Fruit fly (Drosophila melanogaster) whole organism, embryonic: Measurements from ENCODE around the gene CG10804.
A peak's percentile ranks its signal among the peaks of the same experiment; 100 is the strongest.

ENCODE experiments used
- CG10147 ChIP-seq: fragments of 200-800 bp; sonication (Bioruptor generic); optimal IDR thresholded peaks from 2 replicates; lab custom pipeline; 2019; ENCODE audit warnings: missing biosample characterization, mild to moderate bottlenecking, missing genetic modification characterization, moderate library complexity
- CG10431 ChIP-seq: fragments of 200-800 bp; sonication (Bioruptor generic); optimal IDR thresholded peaks from 3 replicates; lab custom pipeline; 2018; ENCODE audit warnings: missing biosample characterization, mild to moderate bottlenecking, missing genetic modification characterization
- CG11696 ChIP-seq: fragments of 200-800 bp; sonication (Bioruptor generic); IDR thresholded peaks from 2 replicates; pipeline ENCODE4 v1.3.6; 2022; ENCODE audit warnings: missing biosample characterization, missing genetic modification characterization
- CG12071 ChIP-seq: fragments of 200-800 bp; sonication (Bioruptor generic); optimal IDR thresholded peaks from 3 replicates; lab custom pipeline; 2018; ENCODE audit warnings: missing biosample characterization, mild to moderate bottlenecking, missing genetic modification characterization
- CG12219 ChIP-seq: fragments of 200-800 bp; sonication (Bioruptor generic); optimal IDR thresholded peaks from 3 replicates; lab custom pipeline; 2018; ENCODE audit warnings: missing biosample characterization, mild to moderate bottlenecking, missing genetic modification characterization
- CG13296 ChIP-seq: fragments of 200-800 bp; sonication (Bioruptor generic); optimal IDR thresholded peaks from 3 replicates; lab custom pipeline; 2018; ENCODE audit warnings: missing biosample characterization, mild to moderate bottlenecking, missing genetic modification characterization
- CG14050 ChIP-seq: fragments of 200-800 bp; sonication (Bioruptor generic); IDR thresholded peaks from 3 replicates; pipeline ENCODE4 v1.3.6; 2022; ENCODE audit warnings: missing biosample characterization, missing genetic modification characterization
- CG14710 ChIP-seq: fragments of 200-800 bp; sonication (Bioruptor generic); optimal IDR thresholded peaks from 3 replicates; lab custom pipeline; 2019; ENCODE audit warnings: missing biosample characterization, mild to moderate bottlenecking, missing genetic modification characterization, moderate library complexity
- CG1602 ChIP-seq: fragments of 200-800 bp; sonication (Bioruptor generic); optimal IDR thresholded peaks from 3 replicates; lab custom pipeline; 2016; ENCODE audit warnings: missing biosample characterization, missing genetic modification characterization
- CG1603 ChIP-seq: fragments of 200-800 bp; sonication (Bioruptor generic); optimal IDR thresholded peaks from 2 replicates; lab custom pipeline; 2019; ENCODE audit warnings: missing biosample characterization, mild to moderate bottlenecking, missing genetic modification characterization, moderate library complexity
- CG16815 ChIP-seq: fragments of 200-800 bp; sonication (Bioruptor generic); optimal IDR thresholded peaks from 3 replicates; lab custom pipeline; 2017; ENCODE audit warnings: missing biosample characterization, mild to moderate bottlenecking, missing genetic modification characterization
- CG2120 ChIP-seq: fragments of 200-800 bp; sonication (Bioruptor generic); optimal IDR thresholded peaks from 3 replicates; lab custom pipeline; 2016; ENCODE audit warnings: missing biosample characterization, missing genetic modification characterization
- CG2199 ChIP-seq: fragments of 200-800 bp; sonication (Bioruptor generic); IDR thresholded peaks from 3 replicates; pipeline ENCODE4 v1.3.6; 2022; ENCODE audit warnings: missing biosample characterization, missing genetic modification characterization
- CG2889 ChIP-seq: fragments of 200-800 bp; sonication (Bioruptor generic); IDR thresholded peaks from 3 replicates; pipeline ENCODE4 v1.3.6; 2022; ENCODE audit warnings: missing biosample characterization, missing genetic modification characterization
- CG3065 ChIP-seq: fragments of 200-800 bp; sonication (Bioruptor generic); optimal IDR thresholded peaks from 2 replicates; lab custom pipeline; 2016; ENCODE audit warnings: missing biosample characterization, missing genetic modification characterization
- CG31224 ChIP-seq: fragments of 200-800 bp; sonication (Bioruptor generic); IDR thresholded peaks from 2 replicates; pipeline ENCODE4 v1.3.6; 2022; ENCODE audit warnings: missing biosample characterization, missing genetic modification characterization
- CG31365 ChIP-seq: fragments of 200-800 bp; sonication (Bioruptor generic); optimal IDR thresholded peaks from 2 replicates; lab custom pipeline; 2018; ENCODE audit warnings: missing biosample characterization, mild to moderate bottlenecking, missing genetic modification characterization
- CG32767 ChIP-seq: fragments of 200-800 bp; sonication (Bioruptor generic); IDR thresholded peaks from 2 replicates; pipeline ENCODE4 v1.3.6; 2022; ENCODE audit warnings: missing biosample characterization, missing genetic modification characterization
- CG3407 ChIP-seq: fragments of 200-800 bp; sonication (Bioruptor generic); optimal IDR thresholded peaks from 2 replicates; lab custom pipeline; 2018; ENCODE audit warnings: missing biosample characterization, mild to moderate bottlenecking, missing genetic modification characterization
- CG43689 ChIP-seq: fragments of 200-800 bp; sonication (Bioruptor generic); IDR thresholded peaks from 2 replicates; pipeline ENCODE4 v1.3.6; 2022; ENCODE audit warnings: missing biosample characterization, missing genetic modification characterization
- CG4707 ChIP-seq: fragments of 200-800 bp; sonication (Bioruptor generic); optimal IDR thresholded peaks from 2 replicates; lab custom pipeline; 2018; ENCODE audit warnings: missing biosample characterization, mild to moderate bottlenecking, missing genetic modification characterization, moderate library complexity
- CG7372 ChIP-seq: fragments of 200-800 bp; sonication (Bioruptor generic); IDR thresholded peaks from 2 replicates; pipeline ENCODE4 v1.3.6; 2022; ENCODE audit warnings: missing biosample characterization, missing genetic modification characterization
- CG8765 ChIP-seq: fragments of 200-800 bp; sonication (Bioruptor generic); IDR thresholded peaks from 2 replicates; pipeline ENCODE4 v1.3.6; 2022; ENCODE audit warnings: missing biosample characterization, missing genetic modification characterization
- CG9727 ChIP-seq: fragments of 200-800 bp; sonication (Bioruptor generic); optimal IDR thresholded peaks from 3 replicates; lab custom pipeline; 2017; ENCODE audit warnings: missing biosample characterization, mild to moderate bottlenecking, missing genetic modification characterization
- Camta ChIP-seq: fragments of 200-800 bp; sonication (Bioruptor generic); optimal IDR thresholded peaks from 2 replicates; lab custom pipeline; 2016; ENCODE audit warnings: missing biosample characterization, missing genetic modification characterization
- D19A ChIP-seq: fragments of 200-800 bp; optimal IDR thresholded peaks from 3 replicates; lab custom pipeline; 2019; ENCODE audit warnings: missing biosample characterization, mild to moderate bottlenecking, missing genetic modification characterization, moderate library complexity
- Dbx ChIP-seq: fragments of 200-800 bp; sonication (Bioruptor generic); IDR thresholded peaks from 3 replicates; pipeline ENCODE4 v1.3.6; 2022; ENCODE audit warnings: missing biosample characterization, missing genetic modification characterization
- Dip2 ChIP-seq: fragments of 200-800 bp; sonication (Bioruptor generic); IDR thresholded peaks from 2 replicates; pipeline ENCODE4 v1.3.6; 2022; ENCODE audit warnings: missing biosample characterization, missing genetic modification characterization
- Ets65A ChIP-seq: fragments of 200-800 bp; sonication (Bioruptor generic); peaks from one replicate; lab custom pipeline; 2016; ENCODE audit warnings: missing biosample characterization, missing genetic modification characterization
- NC2β ChIP-seq: fragments of 200-800 bp; sonication (Bioruptor generic); optimal IDR thresholded peaks from 2 replicates; lab custom pipeline; 2016; ENCODE audit warnings: missing biosample characterization, missing genetic modification characterization
- Neu2 ChIP-seq: fragments of 200-800 bp; sonication (Bioruptor generic); optimal IDR thresholded peaks from 3 replicates; lab custom pipeline; 2016; ENCODE audit warnings: missing biosample characterization, missing genetic modification characterization, borderline replicate concordance
- Nf-YB ChIP-seq: fragments of 200-800 bp; sonication (Bioruptor generic); optimal IDR thresholded peaks from 3 replicates; lab custom pipeline; 2019; ENCODE audit warnings: missing biosample characterization, mild to moderate bottlenecking, missing genetic modification characterization, moderate library complexity
- Optix ChIP-seq: fragments of 200-800 bp; sonication (Bioruptor generic); IDR thresholded peaks from 3 replicates; pipeline ENCODE4 v1.3.6; 2022; ENCODE audit warnings: missing biosample characterization, missing genetic modification characterization
- al ChIP-seq: fragments of 200-800 bp; sonication (Bioruptor generic); IDR thresholded peaks from 2 replicates; pipeline ENCODE4 v1.3.6; 2022; ENCODE audit warnings: missing biosample characterization, missing genetic modification characterization
- aop ChIP-seq: fragments of 200-800 bp; sonication (Bioruptor generic); IDR thresholded peaks from 2 replicates; pipeline ENCODE4 v1.3.6; 2022; ENCODE audit warnings: missing biosample characterization, missing genetic modification characterization
- az2 ChIP-seq: fragments of 200-800 bp; sonication (Bioruptor generic); optimal IDR thresholded peaks from 3 replicates; lab custom pipeline; 2016; ENCODE audit warnings: missing biosample characterization, missing genetic modification characterization
- cad ChIP-seq: fragments of >200 bp; optimal IDR thresholded peaks from 2 replicates; lab custom pipeline; 2017; ENCODE audit warnings: missing biosample characterization, missing genetic modification characterization
- fd3F ChIP-seq: fragments of 200-800 bp; sonication (Bioruptor generic); optimal IDR thresholded peaks from 2 replicates; lab custom pipeline; 2018; ENCODE audit warnings: missing biosample characterization, mild to moderate bottlenecking, missing genetic modification characterization, moderate library complexity
- ftz-f1 ChIP-seq: fragments of 200-800 bp; sonication (Bioruptor generic); optimal IDR thresholded peaks from 2 replicates; lab custom pipeline; 2016; ENCODE audit warnings: missing biosample characterization, missing genetic modification characterization
- kay ChIP-seq: fragments of 200-800 bp; sonication (Bioruptor generic); optimal IDR thresholded peaks from 2 replicates; lab custom pipeline; 2016; ENCODE audit warnings: missing biosample characterization, missing genetic modification characterization
- kni ChIP-seq: fragments of 200-800 bp; sonication (Bioruptor generic); optimal IDR thresholded peaks from 3 replicates; lab custom pipeline; 2017; ENCODE audit warnings: mild to moderate bottlenecking, missing biosample characterization, missing genetic modification reagents, missing genetic modification characterization
- lbe ChIP-seq: fragments of 200-800 bp; sonication (Bioruptor generic); optimal IDR thresholded peaks from 2 replicates; lab custom pipeline; 2016; ENCODE audit warnings: missing biosample characterization, mild to moderate bottlenecking, missing genetic modification characterization
- otp ChIP-seq: fragments of 200-800 bp; sonication (Bioruptor generic); IDR thresholded peaks from 3 replicates; pipeline ENCODE4, ENCODE4 v1.3.6; 2022; ENCODE audit warnings: missing biosample characterization, missing genetic modification characterization
- phol ChIP-seq: fragments of 200-800 bp; sonication (Bioruptor generic); optimal IDR thresholded peaks from 3 replicates; lab custom pipeline; 2018; ENCODE audit warnings: missing biosample characterization, mild to moderate bottlenecking, missing genetic modification characterization, moderate library complexity
- rib ChIP-seq: fragments of 200-800 bp; sonication (Bioruptor generic); IDR thresholded peaks from 2 replicates; pipeline ENCODE4 v1.3.6; 2022; ENCODE audit warnings: missing biosample characterization, missing genetic modification characterization
- ro ChIP-seq: fragments of 200-800 bp; sonication (Bioruptor generic); IDR thresholded peaks from 2 replicates; pipeline ENCODE4 v1.3.6; 2022; ENCODE audit warnings: missing biosample characterization, missing genetic modification characterization
- sc ChIP-seq, 3 experiments: fragments of >200 bp in 2 of 3; fragments of 200-800 bp in 1 of 3; sonication (Bioruptor generic) in 1 of 3; optimal IDR thresholded peaks; 2 replicates in 2 of 3; 3 replicates in 1 of 3; lab custom pipeline; 2017; ENCODE audit warnings: mild to moderate bottlenecking in 1 of 3, missing biosample characterization in 1 of 3, missing genetic modification characterization in 1 of 3, missing genetic modification reagents in 1 of 3
- slp2 ChIP-seq: fragments of 200-800 bp; sonication (Bioruptor generic); optimal IDR thresholded peaks from 2 replicates; lab custom pipeline; 2016; ENCODE audit warnings: missing biosample characterization, missing genetic modification characterization
- so ChIP-seq: fragments of 200-800 bp; sonication (Bioruptor generic); IDR thresholded peaks from 3 replicates; pipeline ENCODE4 v1.3.6; 2022; ENCODE audit warnings: missing biosample characterization, missing genetic modification characterization
- sob ChIP-seq: fragments of 200-800 bp; sonication (Bioruptor generic); IDR thresholded peaks from 2 replicates; pipeline ENCODE4 v1.3.6; 2022; ENCODE audit warnings: missing biosample characterization, missing genetic modification characterization
- tap ChIP-seq: fragments of 200-800 bp; optimal IDR thresholded peaks from 3 replicates; lab custom pipeline; 2019; ENCODE audit warnings: missing biosample characterization, mild to moderate bottlenecking, missing genetic modification characterization, moderate library complexity
- usp ChIP-seq: fragments of >200 bp; optimal IDR thresholded peaks from 2 replicates; lab custom pipeline; 2017; ENCODE audit warnings: missing biosample characterization, missing genetic modification characterization

The CG10804 gene

DNA sequence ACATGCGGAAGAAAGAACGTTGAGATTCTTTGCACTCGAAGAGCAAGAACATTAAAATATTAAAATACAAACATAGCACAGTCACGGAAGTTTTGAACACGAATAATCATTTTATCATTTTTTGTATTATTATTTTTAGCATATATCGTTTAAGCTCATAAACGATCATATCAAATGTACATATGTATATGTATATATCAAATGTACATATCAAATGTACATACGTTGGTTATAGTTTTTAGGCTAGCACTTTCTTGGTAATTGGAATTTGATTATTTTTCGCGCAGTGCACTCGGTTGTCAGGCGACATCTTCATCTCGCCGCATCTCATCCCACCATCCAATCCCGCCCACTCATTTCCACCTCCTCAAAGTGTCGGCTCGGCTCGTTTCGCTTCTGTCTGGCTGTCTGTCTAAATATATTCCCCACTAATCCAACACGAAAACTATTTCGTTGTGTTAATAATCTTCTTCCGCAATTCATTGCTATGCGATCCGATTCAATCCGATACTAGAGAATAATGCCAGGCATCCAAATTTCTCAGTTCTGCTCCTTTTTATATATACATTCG lies 26.6 kb downstream of the CG10804 start (continued):
- TF ChIP-seq aop (GFP tag; lab: Robert Waterston, UW) = no peak
- no peak for TF ChIP-seq Dbx (GFP tag; lab: Robert Waterston, UW)
- peak; percentile 1 for TF ChIP-seq D19A
- no peak for TF ChIP-seq CG10147
- TF ChIP-seq CG14710 = peak; percentile 37
- TF ChIP-seq phol = peak; percentile 76
- peak; percentile 50 for TF ChIP-seq tap (tag; lab: Kevin White, UChicago)
- TF ChIP-seq sob (GFP tag; lab: Robert Waterston, UW) = no peak
- TF ChIP-seq CG32767 (GFP tag; lab: Robert Waterston, UW) = 0 out of 2 replicates have a peak, but pooled peaks have one; percentile 12
- no peak for TF ChIP-seq CG8765 (GFP tag; lab: Robert Waterston, UW)
- no peak for TF ChIP-seq CG4707
- TF ChIP-seq Optix (GFP tag; lab: Robert Waterston, UW) = no peak
- TF ChIP-seq slp2 (GFP tag; lab: Kevin White, UChicago) = no peak
- TF ChIP-seq CG12219 (GFP tag; lab: Kevin White, UChicago) = peak; percentile 25
- no peak for TF ChIP-seq Nf-YB (GFP tag; lab: Kevin White, UChicago)
- TF ChIP-seq Dip2 (GFP tag; lab: Robert Waterston, UW) = no peak
- no peak for TF ChIP-seq kni (GFP tag; lab: Kevin White, UChicago)
- no peak for TF ChIP-seq CG13296 (GFP tag; lab: Kevin White, UChicago)
- no peak for TF ChIP-seq CG3407
- TF ChIP-seq otp (GFP tag; lab: Robert Waterston, UW) = no peak
- peak; percentile 33 for TF ChIP-seq CG1603 (tag; lab: Kevin White, UChicago)
- no peak for TF ChIP-seq ftz-f1 (GFP tag; lab: Kevin White, UChicago)
- TF ChIP-seq sc (optimal IDR thresholded peaks at IDR 0.05; lab: Kevin White, UChicago) = no peak
- peak; percentile 21 for TF ChIP-seq sc (GFP tag; optimal IDR thresholded peaks at IDR 0.05; lab: Kevin White, UChicago)
- TF ChIP-seq Ets65A = peak; percentile 78
- no peak for TF ChIP-seq Neu2 (GFP tag; lab: Kevin White, UChicago)
- no peak for TF ChIP-seq Camta (GFP tag; lab: Kevin White, UChicago)
- no peak for TF ChIP-seq CG2199 (GFP tag; lab: Robert Waterston, UW)
- no peak for TF ChIP-seq so (GFP tag; lab: Robert Waterston, UW)
- TF ChIP-seq usp = no peak
- TF ChIP-seq CG3065 (GFP tag; lab: Kevin White, UChicago) = no peak
- TF ChIP-seq lbe = no peak
- no peak for TF ChIP-seq NC2β (GFP tag; lab: Kevin White, UChicago)
- no peak for TF ChIP-seq CG43689 (GFP tag; lab: Robert Waterston, UW)
- TF ChIP-seq CG7372 (GFP tag; lab: Robert Waterston, UW) = 0 out of 2 replicates have a peak, but pooled peaks have one; percentile 35
- TF ChIP-seq CG1602 = no peak
- no peak for TF ChIP-seq CG31365 (tag; lab: Kevin White, UChicago)
- TF ChIP-seq al (GFP tag; lab: Robert Waterston, UW) = no peak
- TF ChIP-seq CG9727 (GFP tag; lab: Kevin White, UChicago) = no peak
- no peak for TF ChIP-seq CG10431 (GFP tag; lab: Kevin White, UChicago)
- TF ChIP-seq CG11696 (GFP tag; lab: Robert Waterston, UW) = no peak
- TF ChIP-seq CG16815 (GFP tag; lab: Kevin White, UChicago) = no peak
- TF ChIP-seq rib (GFP tag; lab: Robert Waterston, UW) = no peak
- no peak for TF ChIP-seq ro
- TF ChIP-seq cad (GFP tag; lab: Kevin White, UChicago) = no peak
- no peak for TF ChIP-seq az2 (GFP tag; lab: Kevin White, UChicago)
- TF ChIP-seq CG31224 (GFP tag; lab: Robert Waterston, UW) = no peak; the same call in 1 of the 2 replicates
- no peak for TF ChIP-seq CG2889 (GFP tag; lab: Robert Waterston, UW)
- TF ChIP-seq CG14050 = no peak
- TF ChIP-seq fd3F (GFP tag; lab: Kevin White, UChicago) = no peak
- no peak for TF ChIP-seq kay (GFP tag; lab: Kevin White, UChicago)
- TF ChIP-seq CG2120 (GFP tag; lab: Kevin White, UChicago) = no peak
- TF ChIP-seq CG12071 (GFP tag; lab: Kevin White, UChicago) = no peak
